Worm (Caenorhabditis elegans) whole organism, young adult: ENCODE data around the gene ZC53.2.

Source experiments
- C06A6.2 ChIP-seq: fragments of 200-800 bp; sonication (Bioruptor generic); conservative IDR thresholded peaks from 2 replicates; pipeline ENCODE4 v1.3.6; 2022; ENCODE audit warnings: missing genetic modification characterization, missing compliant biosample characterization
- F10E7.11 ChIP-seq: sonication (generic microtip); optimal IDR thresholded peaks from 2 replicates; lab custom pipeline; 2017; ENCODE audit warnings: mild to moderate bottlenecking, missing genetic modification characterization, moderate library complexity, missing compliant biosample characterization
- K11D2.4 ChIP-seq: fragments of 200-800 bp; sonication (Bioruptor generic); IDR thresholded peaks from 2 replicates; pipeline ENCODE4 v1.3.6; 2022; ENCODE audit warnings: missing genetic modification reagents, missing genetic modification characterization, missing compliant biosample characterization
- T07F8.4 ChIP-seq: sonication (generic microtip); optimal IDR thresholded peaks from 2 replicates; lab custom pipeline; 2016; ENCODE audit warnings: mild to moderate bottlenecking, missing genetic modification characterization, moderate library complexity, missing compliant biosample characterization
- ZK185.1 ChIP-seq: sonication (generic microtip); optimal IDR thresholded peaks from 2 replicates; lab custom pipeline; 2016; ENCODE audit warnings: mild to moderate bottlenecking, missing genetic modification characterization, missing compliant biosample characterization; ENCODE audit not compliant: poor library complexity, severe bottlenecking
- ceh-27 ChIP-seq: fragments of 200-800 bp; sonication (Bioruptor generic); optimal IDR thresholded peaks from 2 replicates; lab custom pipeline; 2018; ENCODE audit warnings: mild to moderate bottlenecking, missing genetic modification characterization, moderate library complexity, missing compliant biosample characterization
- ceh-58 ChIP-seq: fragments of 200-800 bp; sonication (Bioruptor generic); IDR thresholded peaks from 2 replicates; pipeline ENCODE4 v1.3.6; 2022; ENCODE audit warnings: missing genetic modification characterization, missing compliant biosample characterization
- egl-18 ChIP-seq: fragments of 200-800 bp; sonication (Bioruptor generic); IDR thresholded peaks from 2 replicates; pipeline ENCODE4 v1.3.6; 2022; ENCODE audit warnings: missing genetic modification reagents, missing genetic modification characterization, missing compliant biosample characterization
- hlh-12 ChIP-seq: sonication (generic microtip); optimal IDR thresholded peaks from 2 replicates; lab custom pipeline; 2016; ENCODE audit warnings: missing genetic modification characterization, missing compliant biosample characterization
- hmg-1.2 ChIP-seq: fragments of 200-800 bp; sonication (Bioruptor generic); IDR thresholded peaks from 2 replicates; pipeline ENCODE4 v1.3.6; 2022; ENCODE audit warnings: missing genetic modification reagents, missing genetic modification characterization, missing compliant biosample characterization
- lin-54 ChIP-seq: fragments of 200-800 bp; sonication (Bioruptor generic); optimal IDR thresholded peaks from 2 replicates; lab custom pipeline; 2018; ENCODE audit warnings: mild to moderate bottlenecking, missing genetic modification characterization, missing compliant biosample characterization
- lir-1 ChIP-seq: fragments of 200-800 bp; sonication (Bioruptor generic); conservative IDR thresholded peaks from 2 replicates; pipeline ENCODE4 v1.3.6; 2022; ENCODE audit warnings: missing genetic modification reagents, missing genetic modification characterization, missing compliant biosample characterization
- lsl-1 ChIP-seq: fragments of 200-800 bp; sonication (Bioruptor generic); optimal IDR thresholded peaks from 2 replicates; lab custom pipeline; 2018; ENCODE audit warnings: mild to moderate bottlenecking, missing genetic modification characterization, moderate library complexity, missing compliant biosample characterization
- lsy-27 ChIP-seq: sonication (generic microtip); optimal IDR thresholded peaks from 2 replicates; lab custom pipeline; 2017; ENCODE audit warnings: missing genetic modification characterization, mild to moderate bottlenecking, missing compliant biosample characterization, antibody characterized with exemption, missing genotype, borderline replicate concordance; ENCODE audit not compliant: insufficient read depth
- madf-10 ChIP-seq: sonication (generic microtip); optimal IDR thresholded peaks from 2 replicates; lab custom pipeline; 2016; ENCODE audit warnings: mild to moderate bottlenecking, missing genetic modification characterization, missing compliant biosample characterization
- mxl-1 ChIP-seq: sonication (generic microtip); optimal IDR thresholded peaks from 2 replicates; lab custom pipeline; 2016; ENCODE audit warnings: missing genetic modification characterization, missing compliant biosample characterization
- nhr-27 ChIP-seq: fragments of 200-800 bp; sonication (Bioruptor generic); optimal IDR thresholded peaks from 2 replicates; lab custom pipeline; 2018; ENCODE audit warnings: mild to moderate bottlenecking, missing genetic modification characterization, moderate library complexity, missing compliant biosample characterization
- pbrm-1 ChIP-seq: fragments of 200-800 bp; sonication (Bioruptor generic); IDR thresholded peaks from 2 replicates; pipeline ENCODE4 v1.3.6; 2022; ENCODE audit warnings: missing genetic modification reagents, missing genetic modification characterization, missing compliant biosample characterization
- rpc-1 ChIP-seq, 2 experiments: fragments of 150-350 bp in 1 of 2; sonication (generic microtip) in 1 of 2; optimal IDR thresholded peaks; 2 replicates each; lab custom pipeline; 2014 to 2018; ENCODE audit warnings: missing biosample characterization in 1 of 2, missing genetic modification characterization in 1 of 2, missing genetic modification reagents in 1 of 2, missing genotype in 1 of 2
- snpc-1.3 ChIP-seq: sonication (generic microtip); optimal IDR thresholded peaks from 2 replicates; lab custom pipeline; 2017; ENCODE audit warnings: missing genetic modification characterization, mild to moderate bottlenecking, missing compliant biosample characterization, antibody characterized with exemption, moderate library complexity, missing genotype, missing genetic modification reagents; ENCODE audit not compliant: insufficient read depth
- sptf-2 ChIP-seq: fragments of 200-800 bp; sonication (Bioruptor generic); optimal IDR thresholded peaks from 2 replicates; lab custom pipeline; 2018; ENCODE audit warnings: mild to moderate bottlenecking, missing genetic modification characterization, missing compliant biosample characterization
- unc-130 ChIP-seq: sonication (generic microtip); optimal IDR thresholded peaks from 2 replicates; lab custom pipeline; 2016; ENCODE audit warnings: missing genetic modification reagents, missing genetic modification characterization, missing compliant biosample characterization
- ztf-18 ChIP-seq: sonication (generic microtip); optimal IDR thresholded peaks from 2 replicates; lab custom pipeline; 2016; ENCODE audit warnings: missing genotype, mild to moderate bottlenecking, missing genetic modification characterization, missing compliant biosample characterization
- ztf-25 ChIP-seq: fragments of 200-800 bp; sonication (Bioruptor generic); IDR thresholded peaks from 2 replicates; pipeline ENCODE4 v1.3.6; 2022; ENCODE audit warnings: missing genetic modification reagents, missing genetic modification characterization, missing compliant biosample characterization

The ZC53.2 gene

ce11 chrX:1880665-1881064 is 43.4 kb downstream of the ZC53.2 start (continued):
- TF ChIP-seq rpc-1 (optimal IDR thresholded peaks at IDR 0.05; lab: Kevin White, UChicago) (peak; percentile 78), rpc-1 (tag; optimal IDR thresholded peaks at IDR 0.05; lab: Kevin White, UChicago) (peak; percentile 91), F10E7.11 (no peak), hlh-12 (tag; lab: Kevin White, UChicago) (peak; percentile 66), egl-18 (GFP tag; lab: Robert Waterston, UW) (no peak), nhr-27 (tag; lab: Kevin White, UChicago) (no peak), ztf-18 (tag; lab: Kevin White, UChicago) (peak; percentile 58), ceh-27 (GFP tag; lab: Kevin White, UChicago) (peak; percentile 64), mxl-1 (tag; lab: Kevin White, UChicago) (peak; percentile 85), K11D2.4 (GFP tag; lab: Robert Waterston, UW) (peak; percentile 49; the same call in 1 of the 2 replicates), lsy-27 (tag; lab: Kevin White, UChicago) (peak; percentile 52), ceh-58 (GFP tag; lab: Robert Waterston, UW) (no peak), T07F8.4 (tag; lab: Kevin White, UChicago) (peak; percentile 48), C06A6.2 (GFP tag; lab: Robert Waterston, UW) (peak; percentile 43), lir-1 (GFP tag; lab: Robert Waterston, UW) (0 out of 2 replicates have a peak, but pooled peaks have one; percentile 61), lsl-1 (no peak), sptf-2 (peak; percentile 84), pbrm-1 (no peak), ZK185.1 (tag; lab: Kevin White, UChicago) (peak; percentile 79), snpc-1.3 (peak; percentile 82), hmg-1.2 (GFP tag; lab: Robert Waterston, UW) (peak; percentile 93), lin-54 (GFP tag; lab: Kevin White, UChicago) (peak; percentile 47), madf-10 (tag; lab: Kevin White, UChicago) (peak; percentile 53), unc-130 (GFP tag; lab: Kevin White, UChicago) (peak; percentile 2), ztf-25 (GFP tag; lab: Robert Waterston, UW) (no peak)
